Worm (Caenorhabditis elegans) whole organism, midembryonic: Measurements from ENCODE around the gene D1054.1.

ENCODE experiments used
- T22C8.4 ChIP-seq: fragments of 200-800 bp; sonication (Bioruptor generic); IDR thresholded peaks from 2 replicates; pipeline ENCODE4 v1.3.6; 2022; ENCODE audit warnings: missing genetic modification characterization, missing compliant biosample characterization
- ztf-23 ChIP-seq: fragments of 200-800 bp; sonication (Bioruptor generic); IDR thresholded peaks from 2 replicates; pipeline ENCODE4 v1.3.6; 2022; ENCODE audit warnings: missing genetic modification reagents, missing genetic modification characterization, missing compliant biosample characterization
- ztf-29 ChIP-seq: fragments of 200-800 bp; sonication (Bioruptor generic); IDR thresholded peaks from 2 replicates; pipeline ENCODE4 v1.3.6; 2022; ENCODE audit warnings: missing genetic modification reagents, missing genetic modification characterization, missing compliant biosample characterization

- TF ChIP-seq T22C8.4 (no peak), ztf-23 (GFP tag; lab: Robert Waterston, UW) (no peak), ztf-29 (GFP tag; lab: Robert Waterston, UW) (no peak)
Measured at ce11 chrV:10731989-10732472, 38.0 kb downstream of the D1054.1 start, which contains the start of gene T28B11.1.
